Fruit fly (Drosophila melanogaster) whole organism, embryonic: ENCODE data around the gene Est-Q.

Experiments used
- Adf1 ChIP-seq: fragments of 200-800 bp; sonication (Bioruptor generic); IDR thresholded peaks from 2 replicates; pipeline ENCODE4 v1.3.6; 2022; ENCODE audit warnings: missing biosample characterization, missing genetic modification characterization
- Antp ChIP-seq: fragments of 200-800 bp; sonication (Bioruptor generic); optimal IDR thresholded peaks from 3 replicates; lab custom pipeline; 2016; ENCODE audit warnings: missing biosample characterization, missing genetic modification characterization
- Asciz ChIP-seq: fragments of 200-800 bp; sonication (Bioruptor generic); optimal IDR thresholded peaks from 2 replicates; lab custom pipeline; 2017; ENCODE audit warnings: missing biosample characterization, mild to moderate bottlenecking, missing genetic modification characterization, missing genetic modification reagents
- CG10274 ChIP-seq: fragments of 200-800 bp; sonication (Bioruptor generic); optimal IDR thresholded peaks from 3 replicates; lab custom pipeline; 2017; ENCODE audit warnings: missing biosample characterization, mild to moderate bottlenecking, missing genetic modification characterization
- CG11456 ChIP-seq: fragments of 200-800 bp; sonication (Bioruptor generic); IDR thresholded peaks from 3 replicates; pipeline ENCODE4 v1.3.6; 2022; ENCODE audit warnings: missing biosample characterization, missing genetic modification characterization
- CG12219 ChIP-seq: fragments of 200-800 bp; sonication (Bioruptor generic); optimal IDR thresholded peaks from 3 replicates; lab custom pipeline; 2018; ENCODE audit warnings: missing biosample characterization, mild to moderate bottlenecking, missing genetic modification characterization
- CG12659 ChIP-seq: fragments of 200-800 bp; sonication (Bioruptor generic); optimal IDR thresholded peaks from 3 replicates; lab custom pipeline; 2017; ENCODE audit warnings: mild to moderate bottlenecking, missing biosample characterization, missing genetic modification reagents, missing genetic modification characterization
- CG12769 ChIP-seq: fragments of 200-800 bp; sonication (Bioruptor generic); optimal IDR thresholded peaks from 2 replicates; lab custom pipeline; 2019; ENCODE audit warnings: missing biosample characterization, mild to moderate bottlenecking, missing genetic modification characterization, moderate library complexity
- CG14667 ChIP-seq: fragments of 200-800 bp; sonication (Bioruptor generic); IDR thresholded peaks from 2 replicates; pipeline ENCODE4 v1.3.6; 2022; ENCODE audit warnings: missing biosample characterization, missing genetic modification characterization
- CG14860 ChIP-seq: fragments of 200-800 bp; sonication (Bioruptor generic); IDR thresholded peaks from 3 replicates; pipeline ENCODE4 v1.3.6; 2022; ENCODE audit warnings: missing biosample characterization, missing genetic modification characterization; ENCODE audit not compliant: partially characterized antibody
- CG17829 ChIP-seq: fragments of 200-800 bp; optimal IDR thresholded peaks from 2 replicates; lab custom pipeline; 2019; ENCODE audit warnings: missing biosample characterization, mild to moderate bottlenecking, missing genetic modification characterization, moderate library complexity
- CG2129 ChIP-seq: fragments of 200-800 bp; sonication (Bioruptor generic); IDR thresholded peaks from 2 replicates; pipeline ENCODE4 v1.3.6; 2022; ENCODE audit warnings: missing biosample characterization, missing genetic modification characterization; ENCODE audit not compliant: partially characterized antibody
- CG32532 ChIP-seq: fragments of 200-800 bp; sonication (Bioruptor generic); IDR thresholded peaks from 2 replicates; pipeline ENCODE4 v1.3.6; 2022; ENCODE audit warnings: missing biosample characterization, missing genetic modification characterization
- CG32767 ChIP-seq: fragments of 200-800 bp; sonication (Bioruptor generic); IDR thresholded peaks from 2 replicates; pipeline ENCODE4 v1.3.6; 2022; ENCODE audit warnings: missing biosample characterization, missing genetic modification characterization
- CG3847 ChIP-seq: fragments of 200-800 bp; sonication (Bioruptor generic); IDR thresholded peaks from 2 replicates; pipeline ENCODE4 v1.3.6; 2022; ENCODE audit warnings: missing biosample characterization, missing genetic modification characterization
- CG4820 ChIP-seq: fragments of 200-800 bp; sonication (Bioruptor generic); optimal IDR thresholded peaks from 3 replicates; lab custom pipeline; 2016; ENCODE audit warnings: missing biosample characterization, missing genetic modification characterization
- CG5180 ChIP-seq: fragments of 200-800 bp; sonication (Bioruptor generic); optimal IDR thresholded peaks from 3 replicates; lab custom pipeline; 2017; ENCODE audit warnings: missing biosample characterization, missing genetic modification characterization, mild to moderate bottlenecking, moderate library complexity, missing genetic modification reagents
- CG8281 ChIP-seq: fragments of 200-800 bp; sonication (Bioruptor generic); optimal IDR thresholded peaks from 2 replicates; lab custom pipeline; 2018; ENCODE audit warnings: missing biosample characterization, mild to moderate bottlenecking, missing genetic modification characterization, moderate library complexity
- Chrac-16 ChIP-seq: fragments of 200-800 bp; sonication (Bioruptor generic); optimal IDR thresholded peaks from 3 replicates; lab custom pipeline; 2016; ENCODE audit warnings: missing biosample characterization, missing genetic modification characterization
- Deaf1 ChIP-seq: fragments of 200-800 bp; optimal IDR thresholded peaks from 3 replicates; lab custom pipeline; 2019; ENCODE audit warnings: missing biosample characterization, mild to moderate bottlenecking, missing genetic modification characterization, moderate library complexity
- Dref ChIP-seq: fragments of 200-800 bp; sonication (Bioruptor generic); IDR thresholded peaks from 2 replicates; pipeline ENCODE4 v1.3.6; 2022; ENCODE audit warnings: missing biosample characterization, missing genetic modification characterization
- Ets97D ChIP-seq: fragments of 200-800 bp; sonication (Bioruptor generic); optimal IDR thresholded peaks from 3 replicates; lab custom pipeline; 2016; ENCODE audit warnings: missing biosample characterization, missing genetic modification characterization
- H2.0 ChIP-seq: fragments of 200-800 bp; sonication (Bioruptor generic); IDR thresholded peaks from 2 replicates; pipeline ENCODE4 v1.3.6; 2022; ENCODE audit warnings: missing biosample characterization, missing genetic modification characterization
- HmgD ChIP-seq: fragments of 200-800 bp; sonication (Bioruptor generic); optimal IDR thresholded peaks from 3 replicates; lab custom pipeline; 2016; ENCODE audit warnings: missing biosample characterization, missing genetic modification characterization
- Kr ChIP-seq: fragments of 200-800 bp; sonication (Bioruptor generic); optimal IDR thresholded peaks from 2 replicates; lab custom pipeline; 2017; ENCODE audit warnings: missing biosample characterization, mild to moderate bottlenecking, missing genetic modification characterization
- Lpt ChIP-seq: fragments of >200 bp; optimal IDR thresholded peaks from 2 replicates; lab custom pipeline; 2018; ENCODE audit warnings: missing biosample characterization, missing genetic modification characterization
- NK7.1 ChIP-seq: fragments of 200-800 bp; sonication (Bioruptor generic); optimal IDR thresholded peaks from 3 replicates; lab custom pipeline; 2016; ENCODE audit warnings: missing biosample characterization, missing genetic modification characterization
- NfI ChIP-seq: fragments of 200-800 bp; sonication (Bioruptor generic); optimal IDR thresholded peaks from 3 replicates; lab custom pipeline; 2018; ENCODE audit warnings: missing biosample characterization, mild to moderate bottlenecking, missing genetic modification characterization, moderate library complexity
- Oli ChIP-seq: fragments of 200-800 bp; sonication (Bioruptor generic); optimal IDR thresholded peaks from 2 replicates; lab custom pipeline; 2018; ENCODE audit warnings: missing biosample characterization, mild to moderate bottlenecking, missing genetic modification characterization, moderate library complexity
- Sry-δ ChIP-seq: fragments of 200-800 bp; sonication (Bioruptor generic); optimal IDR thresholded peaks from 2 replicates; lab custom pipeline; 2016; ENCODE audit warnings: missing biosample characterization, missing genetic modification characterization
- Xbp1 ChIP-seq: fragments of 200-800 bp; sonication (Bioruptor generic); optimal IDR thresholded peaks from 3 replicates; lab custom pipeline; 2016; ENCODE audit warnings: missing biosample characterization, mild to moderate bottlenecking, missing genetic modification characterization
- Xrp1 ChIP-seq: fragments of 200-800 bp; sonication (Bioruptor generic); IDR thresholded peaks from 2 replicates; pipeline ENCODE4 v1.3.6; 2022; ENCODE audit warnings: missing biosample characterization, missing genetic modification characterization
- bbx ChIP-seq: fragments of 200-800 bp; sonication (Bioruptor generic); IDR thresholded peaks from 2 replicates; pipeline ENCODE4 v1.3.6; 2022; ENCODE audit warnings: missing biosample characterization, missing genetic modification characterization; ENCODE audit not compliant: partially characterized antibody
- bsh ChIP-seq, 2 experiments: fragments of 200-800 bp; sonication (Bioruptor generic); optimal IDR thresholded peaks; 2 replicates each; lab custom pipeline; 2017 to 2018; ENCODE audit warnings: mild to moderate bottlenecking in 2 of 2, missing biosample characterization in 2 of 2, missing genetic modification characterization in 2 of 2, moderate library complexity in 1 of 2
- dmrt99B ChIP-seq: fragments of 200-800 bp; sonication (Bioruptor generic); optimal IDR thresholded peaks from 2 replicates; lab custom pipeline; 2018; ENCODE audit warnings: missing biosample characterization, mild to moderate bottlenecking, missing genetic modification characterization, moderate library complexity
- eyg ChIP-seq: fragments of 200-800 bp; sonication (Bioruptor generic); optimal IDR thresholded peaks from 3 replicates; lab custom pipeline; 2016; ENCODE audit warnings: missing biosample characterization, missing genetic modification characterization
- gcm2 ChIP-seq: fragments of 200-800 bp; sonication (Bioruptor generic); optimal IDR thresholded peaks from 2 replicates; lab custom pipeline; 2016; ENCODE audit warnings: missing biosample characterization, missing genetic modification characterization
- gfzf ChIP-seq: fragments of 200-800 bp; sonication (Bioruptor generic); optimal IDR thresholded peaks from 2 replicates; lab custom pipeline; 2016; ENCODE audit warnings: missing biosample characterization, mild to moderate bottlenecking, missing genetic modification characterization, moderate library complexity
- gro ChIP-seq: fragments of 200-800 bp; sonication (Bioruptor generic); optimal IDR thresholded peaks from 2 replicates; lab custom pipeline; 2016; ENCODE audit warnings: missing biosample characterization, missing genetic modification characterization
- lmd ChIP-seq: fragments of 200-800 bp; sonication (Bioruptor generic); IDR thresholded peaks from 2 replicates; pipeline ENCODE4 v1.3.6; 2022; ENCODE audit warnings: missing biosample characterization, missing genetic modification characterization
- mirr ChIP-seq: fragments of 200-800 bp; sonication (Bioruptor generic); optimal IDR thresholded peaks from 3 replicates; lab custom pipeline; 2018; ENCODE audit warnings: missing biosample characterization, mild to moderate bottlenecking, missing genetic modification characterization
- peb ChIP-seq: fragments of 200-800 bp; sonication (Bioruptor generic); IDR thresholded peaks from 2 replicates; pipeline ENCODE4 v1.3.6; 2022; ENCODE audit warnings: missing biosample characterization, missing genetic modification characterization
- phol ChIP-seq: fragments of 200-800 bp; sonication (Bioruptor generic); optimal IDR thresholded peaks from 3 replicates; lab custom pipeline; 2018; ENCODE audit warnings: missing biosample characterization, mild to moderate bottlenecking, missing genetic modification characterization, moderate library complexity
- schlank ChIP-seq: fragments of 200-800 bp; sonication (Bioruptor generic); optimal IDR thresholded peaks from 2 replicates; lab custom pipeline; 2018; ENCODE audit warnings: missing biosample characterization, mild to moderate bottlenecking, missing genetic modification characterization
- sima ChIP-seq: fragments of 200-800 bp; sonication (Bioruptor generic); optimal IDR thresholded peaks from 2 replicates; lab custom pipeline; 2016; ENCODE audit warnings: missing biosample characterization, missing genetic modification characterization
- slbo ChIP-seq: fragments of 200-800 bp; sonication (Bioruptor generic); IDR thresholded peaks from 2 replicates; pipeline ENCODE4 v1.3.6; 2022; ENCODE audit warnings: missing biosample characterization, missing genetic modification characterization
- twi ChIP-seq: fragments of 200-800 bp; optimal IDR thresholded peaks from 2 replicates; lab custom pipeline; 2019; ENCODE audit warnings: missing biosample characterization, mild to moderate bottlenecking, missing genetic modification characterization, moderate library complexity
- tx ChIP-seq: fragments of 200-800 bp; sonication (Bioruptor generic); optimal IDR thresholded peaks from 2 replicates; lab custom pipeline; 2016; ENCODE audit warnings: missing biosample characterization, missing genetic modification characterization
- unpg ChIP-seq: fragments of 200-800 bp; sonication (Bioruptor generic); optimal IDR thresholded peaks from 3 replicates; lab custom pipeline; 2018; ENCODE audit warnings: missing biosample characterization, mild to moderate bottlenecking, missing genetic modification characterization, moderate library complexity

Est-Q gene

dm6 chr3L:21515823-21516715 lies 14.8 kb downstream of the Est-Q start, which contains the start of the genes SAK and Cdk12 (continued):
- TF ChIP-seq CG14667 (peak; percentile 80), CG10274 (GFP tag; lab: Kevin White, UChicago) (peak; percentile 48), mirr (GFP tag; lab: Kevin White, UChicago) (peak; percentile 50), dmrt99B (tag; lab: Kevin White, UChicago) (peak; percentile 83), gcm2 (GFP tag; lab: Kevin White, UChicago) (no peak), Sry-δ (GFP tag; lab: Kevin White, UChicago) (peak; percentile 69), CG8281 (tag; lab: Kevin White, UChicago) (peak; percentile 52), HmgD (no peak), CG14860 (GFP tag; lab: Robert Waterston, UW) (0 out of 3 replicates have a peak, but pooled peaks have one; percentile 38), Oli (tag; lab: Kevin White, UChicago) (peak; percentile 84), CG32532 (GFP tag; lab: Robert Waterston, UW) (peak; percentile 87), CG32767 (GFP tag; lab: Robert Waterston, UW) (peak; percentile 53), CG4820 (peak; percentile 83), CG12659 (GFP tag; lab: Kevin White, UChicago) (peak; percentile 91), Chrac-16 (GFP tag; lab: Kevin White, UChicago) (peak; percentile 86), NfI (GFP tag; lab: Kevin White, UChicago) (peak; percentile 80), lmd (GFP tag; lab: Robert Waterston, UW) (peak; percentile 87), Adf1 (GFP tag; lab: Robert Waterston, UW) (peak; percentile 55), peb (GFP tag; lab: Robert Waterston, UW) (peak; percentile 33), Xbp1 (peak; percentile 88), gfzf (GFP tag; lab: Kevin White, UChicago) (no peak), NK7.1 (GFP tag; lab: Kevin White, UChicago) (peak; percentile 13), Asciz (GFP tag; lab: Kevin White, UChicago) (peak; percentile 70), gro (GFP tag; lab: Kevin White, UChicago) (no peak), twi (tag; lab: Kevin White, UChicago) (peak; percentile 71), CG5180 (no peak), Ets97D (peak; percentile 58), sima (no peak), slbo (peak; percentile 92), unpg (GFP tag; lab: Kevin White, UChicago) (peak; percentile 81), Lpt (no peak), Deaf1 (no peak), bsh (GFP tag; optimal IDR thresholded peaks at IDR 0.05; lab: Kevin White, UChicago) (peak; percentile 17 to 83), Antp (GFP tag; lab: Kevin White, UChicago) (peak; percentile 71), schlank (tag; lab: Kevin White, UChicago) (peak; percentile 55), Xrp1 (GFP tag; lab: Robert Waterston, UW) (peak; percentile 77), CG17829 (peak; percentile 89), tx (GFP tag; lab: Kevin White, UChicago) (peak; percentile 49), CG12219 (GFP tag; lab: Kevin White, UChicago) (peak; percentile 58), CG11456 (GFP tag; lab: Robert Waterston, UW) (peak; percentile 88), bbx (GFP tag; lab: Robert Waterston, UW) (no peak), CG3847 (GFP tag; lab: Robert Waterston, UW) (peak; percentile 86), Dref (GFP tag; lab: Robert Waterston, UW) (peak; percentile 50), CG2129 (GFP tag; lab: Robert Waterston, UW) (no peak), eyg (GFP tag; lab: Kevin White, UChicago) (no peak), CG12769 (tag; lab: Kevin White, UChicago) (peak; percentile 72), H2.0 (GFP tag; lab: Robert Waterston, UW) (peak; percentile 69), phol (tag; lab: Kevin White, UChicago) (peak; percentile 89), Kr (no peak)
